Fruit fly (Drosophila melanogaster): ENCODE measurements around the gene RluA-2.

RluA-2 gene

DNA sequence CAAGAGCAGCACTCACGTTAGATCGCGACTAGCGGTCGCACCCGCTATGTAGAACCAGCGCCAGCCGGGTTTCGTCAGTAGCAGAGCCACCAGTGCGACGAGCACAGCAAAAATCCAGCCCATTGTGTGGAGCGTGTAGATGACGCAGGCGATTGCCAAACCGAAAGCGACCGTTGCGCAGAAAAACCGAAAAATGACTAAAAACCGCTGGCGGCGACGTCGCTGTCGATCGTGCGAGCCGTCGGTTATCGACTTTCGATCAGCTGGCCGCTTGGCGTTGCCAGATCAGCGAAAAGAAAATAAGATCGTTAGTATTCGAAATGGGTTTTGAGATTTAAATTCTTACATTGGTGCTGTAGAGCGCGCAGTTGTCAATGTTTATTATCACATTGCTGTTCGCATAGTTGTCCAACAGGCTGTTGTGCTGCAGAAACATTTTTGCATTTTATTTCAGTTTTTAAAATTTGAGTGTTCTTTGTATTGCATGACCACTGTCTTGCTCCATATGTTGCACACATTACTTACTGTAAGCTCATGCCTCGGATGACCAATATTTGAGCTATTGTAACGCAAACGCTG is 39.7 kb downstream of the RluA-2 start (continued):
- peak; percentile 38 for TF ChIP-seq CG9817 (tag; optimal IDR thresholded peaks at IDR 0.05)
- TF ChIP-seq Max (GFP tag; optimal IDR thresholded peaks at IDR 0.05) = peak; percentile 6
- TF ChIP-seq pfk (GFP tag; optimal IDR thresholded peaks at IDR 0.05) = no peak
- no peak; the same call in 1 of the 2 replicates for TF ChIP-seq CG13287 (GFP tag; IDR thresholded peaks at IDR 0.05; ENCODE audit: partially characterized antibody)
- TF ChIP-seq nmo (GFP tag; optimal IDR thresholded peaks at IDR 0.05) = peak; percentile 30
- TF ChIP-seq CG5180 (GFP tag; optimal IDR thresholded peaks at IDR 0.05) = peak; percentile 17
- TF ChIP-seq slbo (GFP tag; IDR thresholded peaks at IDR 0.05) = no peak; the same call in 1 of the 2 replicates
- no peak for TF ChIP-seq CHES-1-like (GFP tag; optimal IDR thresholded peaks at IDR 0.05)
- TF ChIP-seq CkIIα-i1 (GFP tag; IDR thresholded peaks at IDR 0.05) = no peak
- no peak for TF ChIP-seq ash1 (GFP tag; optimal IDR thresholded peaks at IDR 0.05)
- TF ChIP-seq exex (tag; optimal IDR thresholded peaks at IDR 0.05) = no peak
- peak; percentile 21 for TF ChIP-seq Bdp1 (GFP tag; optimal IDR thresholded peaks at IDR 0.05)
- TF ChIP-seq slp2 (GFP tag; optimal IDR thresholded peaks at IDR 0.05) = peak; percentile 7
- peak; percentile 40 for TF ChIP-seq zfh2 (GFP tag; optimal IDR thresholded peaks at IDR 0.05)
- TF ChIP-seq CG11723 (GFP tag; optimal IDR thresholded peaks at IDR 0.05) = no peak
- TF ChIP-seq Scr (GFP tag; IDR thresholded peaks at IDR 0.05; ENCODE audit: partially characterized antibody) = no peak
- peak; percentile 23 for TF ChIP-seq CG17568 (GFP tag; optimal IDR thresholded peaks at IDR 0.05)
- TF ChIP-seq CG11093 (GFP tag; IDR thresholded peaks at IDR 0.05) = no peak
- TF ChIP-seq CG1602 (GFP tag; optimal IDR thresholded peaks at IDR 0.05) = no peak
- TF ChIP-seq ttk (GFP tag; IDR thresholded peaks at IDR 0.05) = no peak
- no peak for TF ChIP-seq TFAM (GFP tag; optimal IDR thresholded peaks at IDR 0.05)
- TF ChIP-seq toy (GFP tag; IDR thresholded peaks at IDR 0.05) = no peak
- peak; percentile 50 for TF ChIP-seq ERR (GFP tag; optimal IDR thresholded peaks at IDR 0.05)
- TF ChIP-seq HmgD (GFP tag; optimal IDR thresholded peaks at IDR 0.05) = peak; percentile 34
- TF ChIP-seq CG5953 (GFP tag; IDR thresholded peaks at IDR 0.05) = no peak
- no peak for TF ChIP-seq ssp (GFP tag; IDR thresholded peaks at IDR 0.05)
- TF ChIP-seq Opbp (GFP tag; IDR thresholded peaks at IDR 0.05; ENCODE audit: partially characterized antibody) = peak; percentile 60; the same call in 2 of the 3 replicates
- peak; percentile 31; the same call in 1 of the 2 replicates for TF ChIP-seq Oaz (GFP tag; IDR thresholded peaks at IDR 0.05)
- peak; percentile 49 for TF ChIP-seq pho (GFP tag; optimal IDR thresholded peaks at IDR 0.05)
- TF ChIP-seq CG12391 (tag; optimal IDR thresholded peaks at IDR 0.05) = peak; percentile 27
- peak; percentile 57 for TF ChIP-seq CrebB (tag; optimal IDR thresholded peaks at IDR 0.05)
- TF ChIP-seq CTCF (GFP tag; optimal IDR thresholded peaks at IDR 0.05) = peak; percentile 40
- no peak for TF ChIP-seq C15 (GFP tag; IDR thresholded peaks at IDR 0.05)
- TF ChIP-seq CG11247 (GFP tag; IDR thresholded peaks at IDR 0.05) = 0 out of 2 replicates have a peak, but pooled peaks have one; percentile 50
- no peak for TF ChIP-seq CG10959 (GFP tag; IDR thresholded peaks at IDR 0.05)
- TF ChIP-seq bsh (GFP tag; optimal IDR thresholded peaks at IDR 0.05) = peak; percentile 15 to 54
- TF ChIP-seq CG7357 (GFP tag; IDR thresholded peaks at IDR 0.05) = no peak
- peak; percentile 3 for TF ChIP-seq Lhr (GFP tag; optimal IDR thresholded peaks at IDR 0.05)
- peak; percentile 26 for TF ChIP-seq kay (GFP tag; optimal IDR thresholded peaks at IDR 0.05)
- peak; percentile 31 for TF ChIP-seq CG11504 (tag; optimal IDR thresholded peaks at IDR 0.05)
- peak; percentile 22 for TF ChIP-seq CG7839 (tag; optimal IDR thresholded peaks at IDR 0.05)
- no peak for TF ChIP-seq CG3995 (GFP tag; optimal IDR thresholded peaks at IDR 0.05)
- TF ChIP-seq CG9932 (GFP tag; IDR thresholded peaks at IDR 0.05) = peak; percentile 36; the same call in 1 of the 2 replicates
- TF ChIP-seq CG16815 (GFP tag; optimal IDR thresholded peaks at IDR 0.05) = peak; percentile 14
- no peak for TF ChIP-seq dan (GFP tag; IDR thresholded peaks at IDR 0.05)
- peak; percentile 30 for TF ChIP-seq pnt (GFP tag; optimal IDR thresholded peaks at IDR 0.05)
- no peak for TF ChIP-seq CG7928 (GFP tag; optimal IDR thresholded peaks at IDR 0.05)
- TF ChIP-seq Dad (GFP tag; optimal IDR thresholded peaks at IDR 0.05) = no peak
- peak; percentile 55 for TF ChIP-seq vvl (GFP tag; IDR thresholded peaks at IDR 0.05)
- TF ChIP-seq Myb (GFP tag; optimal IDR thresholded peaks at IDR 0.05) = peak; percentile 96
- TF ChIP-seq crol (GFP tag; IDR thresholded peaks at IDR 0.05) = no peak
